Fruit fly (Drosophila melanogaster) whole organism, embryonic: Measurements from ENCODE around the gene CG14229.

Experiments used
- BtbVII ChIP-seq: fragments of 200-800 bp; sonication (Bioruptor generic); optimal IDR thresholded peaks from 3 replicates; lab custom pipeline; 2017; ENCODE audit warnings: missing biosample characterization, mild to moderate bottlenecking, missing genetic modification characterization
- CG1024 ChIP-seq: fragments of 200-800 bp; sonication (Bioruptor generic); IDR thresholded peaks from 2 replicates; pipeline ENCODE4 v1.3.6; 2022; ENCODE audit warnings: missing biosample characterization, missing genetic modification characterization
- CG10321 ChIP-seq: fragments of 200-800 bp; sonication (Bioruptor generic); IDR thresholded peaks from 2 replicates; pipeline ENCODE4 v1.3.6; 2022; ENCODE audit warnings: missing biosample characterization, missing genetic modification characterization
- CG10543 ChIP-seq: fragments of 200-800 bp; sonication (Bioruptor generic); optimal IDR thresholded peaks from 3 replicates; lab custom pipeline; 2017; ENCODE audit warnings: missing biosample characterization, mild to moderate bottlenecking, missing genetic modification characterization, moderate library complexity
- CG10959 ChIP-seq: fragments of 200-800 bp; sonication (Bioruptor generic); IDR thresholded peaks from 2 replicates; pipeline ENCODE4 v1.3.6; 2022; ENCODE audit warnings: missing biosample characterization, missing genetic modification characterization
- CG11085 ChIP-seq: fragments of 200-800 bp; sonication (Bioruptor generic); IDR thresholded peaks from 2 replicates; pipeline ENCODE4 v1.3.6; 2022; ENCODE audit warnings: missing biosample characterization, missing genetic modification characterization
- CG1233 ChIP-seq: fragments of 200-800 bp; sonication (Bioruptor generic); optimal IDR thresholded peaks from 4 replicates; lab custom pipeline; 2018; ENCODE audit warnings: missing biosample characterization, mild to moderate bottlenecking, missing genetic modification characterization
- CG12769 ChIP-seq: fragments of 200-800 bp; sonication (Bioruptor generic); optimal IDR thresholded peaks from 2 replicates; lab custom pipeline; 2019; ENCODE audit warnings: missing biosample characterization, mild to moderate bottlenecking, missing genetic modification characterization, moderate library complexity
- CG13894 ChIP-seq: fragments of 200-800 bp; sonication (Bioruptor generic); optimal IDR thresholded peaks from 3 replicates; lab custom pipeline; 2018; ENCODE audit warnings: missing biosample characterization, mild to moderate bottlenecking, missing genetic modification characterization, moderate library complexity
- CG15696 ChIP-seq: fragments of 200-800 bp; sonication (Bioruptor generic); optimal IDR thresholded peaks from 2 replicates; lab custom pipeline; 2019; ENCODE audit warnings: missing biosample characterization, mild to moderate bottlenecking, missing genetic modification characterization, moderate library complexity
- CG16863 ChIP-seq: fragments of 200-800 bp; sonication (Bioruptor generic); optimal IDR thresholded peaks from 3 replicates; lab custom pipeline; 2016; ENCODE audit warnings: missing biosample characterization, missing genetic modification characterization
- CG2129 ChIP-seq: fragments of 200-800 bp; sonication (Bioruptor generic); IDR thresholded peaks from 2 replicates; pipeline ENCODE4 v1.3.6; 2022; ENCODE audit warnings: missing biosample characterization, missing genetic modification characterization; ENCODE audit not compliant: partially characterized antibody
- CG4328 ChIP-seq: fragments of 200-800 bp; sonication (Bioruptor generic); optimal IDR thresholded peaks from 3 replicates; lab custom pipeline; 2017; ENCODE audit warnings: missing biosample characterization, missing genetic modification reagents, missing genetic modification characterization
- CG4854 ChIP-seq: fragments of 200-800 bp; sonication (Bioruptor generic); optimal IDR thresholded peaks from 2 replicates; lab custom pipeline; 2016; ENCODE audit warnings: missing biosample characterization, missing genetic modification characterization, inconsistent platforms
- CG5180 ChIP-seq: fragments of 200-800 bp; sonication (Bioruptor generic); optimal IDR thresholded peaks from 3 replicates; lab custom pipeline; 2017; ENCODE audit warnings: missing biosample characterization, missing genetic modification characterization, mild to moderate bottlenecking, moderate library complexity, missing genetic modification reagents
- CG6175 ChIP-seq: fragments of 200-800 bp; sonication (Bioruptor generic); IDR thresholded peaks from 3 replicates; pipeline ENCODE4 v1.3.6; 2022; ENCODE audit warnings: missing biosample characterization, missing genetic modification characterization
- CG9215 ChIP-seq: fragments of 200-800 bp; sonication (Bioruptor generic); IDR thresholded peaks from 2 replicates; pipeline ENCODE4 v1.3.6; 2022; ENCODE audit warnings: missing biosample characterization, missing genetic modification characterization
- CG9817 ChIP-seq: fragments of 200-800 bp; sonication (Bioruptor generic); optimal IDR thresholded peaks from 2 replicates; lab custom pipeline; 2018; ENCODE audit warnings: missing biosample characterization, mild to moderate bottlenecking, missing genetic modification characterization, moderate library complexity
- CHES-1-like ChIP-seq: fragments of 200-800 bp; sonication (Bioruptor generic); optimal IDR thresholded peaks from 2 replicates; lab custom pipeline; 2016; ENCODE audit warnings: missing biosample characterization, missing genetic modification characterization
- Dek ChIP-seq: fragments of 200-800 bp; sonication (Bioruptor generic); optimal IDR thresholded peaks from 3 replicates; lab custom pipeline; 2019; ENCODE audit warnings: missing biosample characterization, mild to moderate bottlenecking, missing genetic modification characterization, moderate library complexity
- Dref ChIP-seq: fragments of 200-800 bp; sonication (Bioruptor generic); IDR thresholded peaks from 2 replicates; pipeline ENCODE4 v1.3.6; 2022; ENCODE audit warnings: missing biosample characterization, missing genetic modification characterization
- ERR ChIP-seq: fragments of 200-800 bp; sonication (Bioruptor generic); optimal IDR thresholded peaks from 2 replicates; lab custom pipeline; 2016; ENCODE audit warnings: missing biosample characterization, missing genetic modification characterization
- HLH3B ChIP-seq: fragments of 200-800 bp; sonication (Bioruptor generic); IDR thresholded peaks from 2 replicates; pipeline ENCODE4 v1.3.6; 2022; ENCODE audit warnings: missing biosample characterization, missing genetic modification characterization
- Lhr ChIP-seq: fragments of 200-800 bp; sonication (Bioruptor generic); optimal IDR thresholded peaks from 3 replicates; lab custom pipeline; 2017; ENCODE audit warnings: mild to moderate bottlenecking, missing biosample characterization, missing genetic modification reagents, missing genetic modification characterization
- Lim3 ChIP-seq: fragments of 200-800 bp; sonication (Bioruptor generic); IDR thresholded peaks from 2 replicates; pipeline ENCODE4 v1.3.6; 2022; ENCODE audit warnings: missing biosample characterization, missing genetic modification characterization
- MBD-R2 ChIP-seq: fragments of 200-800 bp; sonication (Bioruptor generic); IDR thresholded peaks from 2 replicates; pipeline ENCODE4 v1.3.6; 2022; ENCODE audit warnings: missing biosample characterization, missing genetic modification characterization
- MTF-1 ChIP-seq: fragments of 200-800 bp; sonication (Bioruptor generic); optimal IDR thresholded peaks from 2 replicates; lab custom pipeline; 2018; ENCODE audit warnings: missing biosample characterization, mild to moderate bottlenecking, missing genetic modification characterization, borderline replicate concordance
- Rfx ChIP-seq: fragments of 200-800 bp; sonication (Bioruptor generic); IDR thresholded peaks from 2 replicates; pipeline ENCODE4 v1.3.6; 2022; ENCODE audit warnings: missing biosample characterization, missing genetic modification characterization
- Sry-δ ChIP-seq: fragments of 200-800 bp; sonication (Bioruptor generic); optimal IDR thresholded peaks from 2 replicates; lab custom pipeline; 2016; ENCODE audit warnings: missing biosample characterization, missing genetic modification characterization
- Usf ChIP-seq: fragments of 200-800 bp; sonication (Bioruptor generic); optimal IDR thresholded peaks from 2 replicates; lab custom pipeline; 2017; ENCODE audit warnings: missing genotype, missing biosample characterization, missing genetic modification characterization
- ab ChIP-seq: fragments of 200-800 bp; sonication (Bioruptor generic); optimal IDR thresholded peaks from 2 replicates; lab custom pipeline; 2016; ENCODE audit warnings: missing biosample characterization, missing genetic modification characterization
- danr ChIP-seq: fragments of 200-800 bp; sonication (Bioruptor generic); IDR thresholded peaks from 2 replicates; pipeline ENCODE4 v1.3.6; 2022; ENCODE audit warnings: missing biosample characterization, missing genetic modification characterization
- gcm2 ChIP-seq: fragments of 200-800 bp; sonication (Bioruptor generic); optimal IDR thresholded peaks from 2 replicates; lab custom pipeline; 2016; ENCODE audit warnings: missing biosample characterization, missing genetic modification characterization
- hth ChIP-seq: fragments of >200 bp; optimal IDR thresholded peaks from 2 replicates; lab custom pipeline; 2017; ENCODE audit warnings: inconsistent platforms
- kni ChIP-seq: fragments of 200-800 bp; sonication (Bioruptor generic); optimal IDR thresholded peaks from 3 replicates; lab custom pipeline; 2017; ENCODE audit warnings: mild to moderate bottlenecking, missing biosample characterization, missing genetic modification reagents, missing genetic modification characterization
- knrl ChIP-seq: fragments of 200-800 bp; sonication (Bioruptor generic); IDR thresholded peaks from 3 replicates; pipeline ENCODE4 v1.3.6; 2022; ENCODE audit warnings: missing biosample characterization, missing genetic modification characterization; ENCODE audit not compliant: partially characterized antibody
- lab ChIP-seq: fragments of 200-800 bp; sonication (Bioruptor generic); optimal IDR thresholded peaks from 3 replicates; lab custom pipeline; 2017; ENCODE audit warnings: missing biosample characterization, missing genetic modification characterization, mild to moderate bottlenecking, moderate library complexity, missing genetic modification reagents
- onecut ChIP-seq: fragments of 200-800 bp; sonication (Bioruptor generic); IDR thresholded peaks from 2 replicates; pipeline ENCODE4 v1.3.6; 2022; ENCODE audit warnings: missing biosample characterization, missing genetic modification characterization
- pita ChIP-seq: fragments of 200-800 bp; sonication (Bioruptor generic); optimal IDR thresholded peaks from 2 replicates; lab custom pipeline; 2017; ENCODE audit warnings: missing biosample characterization, mild to moderate bottlenecking, missing genetic modification characterization
- sim ChIP-seq: fragments of 200-800 bp; sonication (Bioruptor generic); IDR thresholded peaks from 2 replicates; pipeline ENCODE4 v1.3.6; 2022; ENCODE audit warnings: missing biosample characterization, missing genetic modification characterization
- sima ChIP-seq: fragments of 200-800 bp; sonication (Bioruptor generic); optimal IDR thresholded peaks from 2 replicates; lab custom pipeline; 2016; ENCODE audit warnings: missing biosample characterization, missing genetic modification characterization
- sna ChIP-seq: fragments of 200-800 bp; sonication (Bioruptor generic); IDR thresholded peaks from 2 replicates; pipeline ENCODE4 v1.3.6; 2022; ENCODE audit warnings: missing biosample characterization, missing genetic modification characterization; ENCODE audit not compliant: partially characterized antibody
- stc ChIP-seq: fragments of 200-800 bp; sonication (Bioruptor generic); IDR thresholded peaks from 2 replicates; pipeline ENCODE4 v1.3.6; 2022; ENCODE audit warnings: missing biosample characterization, missing genetic modification characterization
- tap ChIP-seq: fragments of 200-800 bp; optimal IDR thresholded peaks from 3 replicates; lab custom pipeline; 2019; ENCODE audit warnings: missing biosample characterization, mild to moderate bottlenecking, missing genetic modification characterization, moderate library complexity
- tgo ChIP-seq: fragments of 200-800 bp; sonication (Bioruptor generic); IDR thresholded peaks from 3 replicates; pipeline ENCODE4 v1.3.6; 2022; ENCODE audit warnings: missing biosample characterization, missing genetic modification characterization
- ttk ChIP-seq: fragments of 200-800 bp; sonication (Bioruptor generic); IDR thresholded peaks from 2 replicates; pipeline ENCODE4 v2.1.2; 2022; ENCODE audit warnings: missing biosample characterization, missing genetic modification characterization
- yki ChIP-seq: fragments of >200 bp; optimal IDR thresholded peaks from 3 replicates; lab custom pipeline; 2018
- zen2 ChIP-seq: fragments of 200-800 bp; sonication (Bioruptor generic); IDR thresholded peaks from 3 replicates; pipeline ENCODE4 v1.3.6; 2022; ENCODE audit warnings: missing biosample characterization, missing genetic modification characterization; ENCODE audit not compliant: partially characterized antibody
- zf30C ChIP-seq: fragments of 200-800 bp; sonication (Bioruptor generic); optimal IDR thresholded peaks from 3 replicates; lab custom pipeline; 2018; ENCODE audit warnings: missing biosample characterization, mild to moderate bottlenecking, missing genetic modification characterization

The CG14229 gene

DNA sequence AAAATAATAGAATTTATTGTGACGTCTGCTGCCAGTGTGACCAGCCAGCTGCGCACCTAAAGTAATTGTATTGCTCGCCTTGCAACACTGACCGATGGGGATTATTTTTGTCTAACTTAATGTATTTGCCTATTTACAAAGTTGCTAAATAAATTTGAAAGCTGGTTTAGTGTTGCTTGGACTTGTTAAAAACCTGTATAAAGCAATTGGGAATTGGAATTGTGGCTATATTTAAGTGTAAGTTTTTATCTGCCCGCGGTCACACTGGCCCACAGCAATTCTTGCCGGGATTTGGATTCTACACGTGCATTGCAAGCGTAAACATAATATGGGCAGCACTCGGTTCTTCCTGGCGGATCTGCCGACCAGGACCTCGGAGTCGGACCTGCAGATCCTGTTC lies 9.0 kb upstream of the CG14229 start, which contains the start of the genes CG14230 and CG14232 (continued):
- TF ChIP-seq zf30C (no peak), CG10959 (GFP tag; lab: Robert Waterston, UW) (no peak), danr (GFP tag; lab: Robert Waterston, UW) (no peak), Lim3 (no peak), zen2 (no peak), CG11085 (GFP tag; lab: Robert Waterston, UW) (no peak), MTF-1 (GFP tag; lab: Kevin White, UChicago) (no peak), ab (GFP tag; lab: Kevin White, UChicago) (no peak), sna (no peak; the same call in 1 of the 2 replicates), stc (GFP tag; lab: Robert Waterston, UW) (no peak), sim (GFP tag; lab: Robert Waterston, UW) (no peak), HLH3B (GFP tag; lab: Robert Waterston, UW) (no peak), Rfx (GFP tag; lab: Robert Waterston, UW) (0 out of 2 replicates have a peak, but pooled peaks have one; percentile 23), MBD-R2 (GFP tag; lab: Robert Waterston, UW) (peak; percentile 88), CG6175 (no peak), CG13894 (no peak), knrl (GFP tag; lab: Robert Waterston, UW) (0 out of 3 replicates have a peak, but pooled peaks have one; percentile 39), CG9817 (tag; lab: Kevin White, UChicago) (no peak), CG2129 (GFP tag; lab: Robert Waterston, UW) (no peak), pita (GFP tag; lab: Kevin White, UChicago) (no peak), tgo (GFP tag; lab: Robert Waterston, UW) (no peak), CG9215 (no peak), Sry-δ (GFP tag; lab: Kevin White, UChicago) (peak; percentile 14), CG16863 (GFP tag; lab: Kevin White, UChicago) (no peak), CG1233 (GFP tag; lab: Kevin White, UChicago) (no peak), kni (no peak), CG4854 (GFP tag; lab: Kevin White, UChicago) (no peak), CG10543 (GFP tag; lab: Kevin White, UChicago) (no peak), CG4328 (GFP tag; lab: Kevin White, UChicago) (no peak), gcm2 (no peak), ttk (no peak), BtbVII (GFP tag; lab: Kevin White, UChicago) (no peak), Usf (no peak), onecut (no peak), ERR (GFP tag; lab: Kevin White, UChicago) (no peak), CHES-1-like (GFP tag; lab: Kevin White, UChicago) (peak; percentile 62), CG12769 (no peak), Lhr (GFP tag; lab: Kevin White, UChicago) (peak; percentile 2), lab (GFP tag; lab: Kevin White, UChicago) (no peak), hth (lab: Kevin White, UChicago) (no peak), CG1024 (GFP tag; lab: Robert Waterston, UW) (no peak), Dref (GFP tag; lab: Robert Waterston, UW) (no peak), CG5180 (no peak), CG15696 (tag; lab: Kevin White, UChicago) (no peak), CG10321 (GFP tag; lab: Robert Waterston, UW) (no peak), yki (no peak), tap (tag; lab: Kevin White, UChicago) (no peak), Dek (tag; lab: Kevin White, UChicago) (no peak), sima (GFP tag; lab: Kevin White, UChicago) (no peak)
